Worm (Caenorhabditis elegans) whole organism, young adult: ENCODE results near the gene his-31.

Experiments used
- B0261.1 ChIP-seq: sonication (generic microtip); optimal IDR thresholded peaks from 2 replicates; lab custom pipeline; 2016; ENCODE audit warnings: mild to moderate bottlenecking, missing genetic modification characterization, moderate library complexity, missing compliant biosample characterization
- C17E4.6 ChIP-seq: fragments of 200-800 bp; sonication (Bioruptor generic); IDR thresholded peaks from 2 replicates; pipeline ENCODE4 v1.3.6; 2022; ENCODE audit warnings: missing genetic modification reagents, missing genetic modification characterization, missing compliant biosample characterization
- F22D6.2 ChIP-seq: sonication (generic microtip); optimal IDR thresholded peaks from 2 replicates; lab custom pipeline; 2016; ENCODE audit warnings: mild to moderate bottlenecking, missing genetic modification characterization, missing compliant biosample characterization
- F37B4.10 ChIP-seq: fragments of 200-800 bp; sonication (Bioruptor generic); IDR thresholded peaks from 2 replicates; pipeline ENCODE4 v1.3.6; 2022; ENCODE audit warnings: missing genetic modification characterization, missing compliant biosample characterization
- F39B2.1 ChIP-seq: fragments of 200-800 bp; sonication (Bioruptor generic); IDR thresholded peaks from 2 replicates; pipeline ENCODE4 v1.3.6; 2022; ENCODE audit warnings: missing genetic modification reagents, missing genetic modification characterization, missing compliant biosample characterization
- F49E8.2 ChIP-seq: sonication (generic microtip); optimal IDR thresholded peaks from 3 replicates; lab custom pipeline; 2017; ENCODE audit warnings: missing genetic modification characterization, mild to moderate bottlenecking, missing compliant biosample characterization, antibody characterized with exemption, moderate library complexity; ENCODE audit not compliant: insufficient read depth
- F52B5.7 ChIP-seq: sonication (generic microtip); optimal IDR thresholded peaks from 2 replicates; lab custom pipeline; 2016; ENCODE audit warnings: mild to moderate bottlenecking, missing genetic modification characterization, missing compliant biosample characterization
- K11D2.4 ChIP-seq: fragments of 200-800 bp; sonication (Bioruptor generic); IDR thresholded peaks from 2 replicates; pipeline ENCODE4 v1.3.6; 2022; ENCODE audit warnings: missing genetic modification reagents, missing genetic modification characterization, missing compliant biosample characterization
- T26A5.8 ChIP-seq: sonication (generic microtip); optimal IDR thresholded peaks from 2 replicates; lab custom pipeline; 2016; ENCODE audit warnings: missing genetic modification characterization, missing compliant biosample characterization
- Y67H2A.10 ChIP-seq: fragments of 200-800 bp; sonication (Bioruptor generic); conservative IDR thresholded peaks from 2 replicates; pipeline ENCODE4 v1.3.6; 2022; ENCODE audit warnings: missing genetic modification reagents, missing genetic modification characterization, missing compliant biosample characterization
- Y79H2A.3 ChIP-seq: fragments of 200-800 bp; sonication (Bioruptor generic); conservative IDR thresholded peaks from 2 replicates; pipeline ENCODE4 v1.3.6; 2022; ENCODE audit warnings: missing genetic modification reagents, missing genetic modification characterization, missing compliant biosample characterization
- ZK185.1 ChIP-seq: sonication (generic microtip); optimal IDR thresholded peaks from 2 replicates; lab custom pipeline; 2016; ENCODE audit warnings: mild to moderate bottlenecking, missing genetic modification characterization, missing compliant biosample characterization; ENCODE audit not compliant: poor library complexity, severe bottlenecking
- aptf-2 ChIP-seq: fragments of 200-800 bp; sonication (Bioruptor generic); conservative IDR thresholded peaks from 2 replicates; pipeline ENCODE4 v1.3.6; 2022; ENCODE audit warnings: missing genetic modification reagents, missing genetic modification characterization, missing compliant biosample characterization
- atf-7 ChIP-seq: sonication (generic microtip); optimal IDR thresholded peaks from 2 replicates; lab custom pipeline; 2017; ENCODE audit warnings: mild to moderate bottlenecking, missing genetic modification characterization, missing compliant biosample characterization
- athp-1 ChIP-seq: sonication (generic microtip); optimal IDR thresholded peaks from 2 replicates; lab custom pipeline; 2017; ENCODE audit warnings: mild to moderate bottlenecking, missing genetic modification characterization, missing compliant biosample characterization
- attf-5 ChIP-seq: fragments of 200-800 bp; sonication (Bioruptor generic); optimal IDR thresholded peaks from 2 replicates; lab custom pipeline; 2018; ENCODE audit warnings: mild to moderate bottlenecking, missing genetic modification characterization, missing compliant biosample characterization
- ccch-3 ChIP-seq: fragments of 200-800 bp; sonication (Bioruptor generic); optimal IDR thresholded peaks from 2 replicates; lab custom pipeline; 2018; ENCODE audit warnings: mild to moderate bottlenecking, missing genetic modification characterization, missing compliant biosample characterization
- ceh-100 ChIP-seq: fragments of 200-800 bp; sonication (Bioruptor generic); IDR thresholded peaks from 2 replicates; pipeline ENCODE4 v1.3.6; 2022; ENCODE audit warnings: missing genetic modification reagents, missing genetic modification characterization, missing compliant biosample characterization
- ceh-58 ChIP-seq: fragments of 200-800 bp; sonication (Bioruptor generic); IDR thresholded peaks from 2 replicates; pipeline ENCODE4 v1.3.6; 2022; ENCODE audit warnings: missing genetic modification characterization, missing compliant biosample characterization
- ceh-91 ChIP-seq: fragments of 200-800 bp; sonication (Bioruptor generic); IDR thresholded peaks from 2 replicates; pipeline ENCODE4 v1.3.6; 2022; ENCODE audit warnings: missing genetic modification reagents, missing genetic modification characterization, missing compliant biosample characterization
- dpff-1 ChIP-seq: sonication (generic microtip); optimal IDR thresholded peaks from 2 replicates; lab custom pipeline; 2017; ENCODE audit warnings: mild to moderate bottlenecking, missing genetic modification characterization, missing compliant biosample characterization
- egl-44 ChIP-seq: fragments of 200-800 bp; sonication (Bioruptor generic); IDR thresholded peaks from 2 replicates; pipeline ENCODE4 v1.3.6; 2022; ENCODE audit warnings: missing genetic modification reagents, missing genetic modification characterization, missing compliant biosample characterization
- egrh-3 ChIP-seq: fragments of 200-800 bp; sonication (Bioruptor generic); IDR thresholded peaks from 2 replicates; pipeline ENCODE4 v1.3.6; 2022; ENCODE audit warnings: missing genetic modification reagents, missing genetic modification characterization, missing compliant biosample characterization
- him-1 ChIP-seq: sonication (generic microtip); optimal IDR thresholded peaks from 2 replicates; lab custom pipeline; 2016; ENCODE audit warnings: missing genotype, missing genetic modification reagents, missing genetic modification characterization, missing compliant biosample characterization
- hmg-20 ChIP-seq: fragments of 200-800 bp; sonication (Bioruptor generic); IDR thresholded peaks from 2 replicates; pipeline ENCODE4 v1.3.6; 2022; ENCODE audit warnings: missing genetic modification reagents, missing genetic modification characterization, missing compliant biosample characterization
- let-607 ChIP-seq, 2 experiments: fragments of 200-800 bp in 1 of 2; sonication (Bioruptor generic) in 1 of 2; sonication (generic microtip) in 1 of 2; optimal IDR thresholded peaks; 2 replicates each; lab custom pipeline; 2016 to 2018; ENCODE audit warnings: mild to moderate bottlenecking in 2 of 2, missing compliant biosample characterization in 2 of 2, missing genetic modification characterization in 2 of 2, moderate library complexity in 2 of 2, missing genotype in 1 of 2
- lin-35 ChIP-seq, 3 experiments: fragments of 150-350 bp in 2 of 3; sonication (generic microtip) in 1 of 3; optimal IDR thresholded peaks; 2 replicates each; lab custom pipeline; 2014 to 2018; ENCODE audit warnings: missing biosample characterization in 3 of 3, missing genetic modification characterization in 3 of 3, missing genetic modification reagents in 3 of 3
- lir-1 ChIP-seq: fragments of 200-800 bp; sonication (Bioruptor generic); conservative IDR thresholded peaks from 2 replicates; pipeline ENCODE4 v1.3.6; 2022; ENCODE audit warnings: missing genetic modification reagents, missing genetic modification characterization, missing compliant biosample characterization
- lsy-27 ChIP-seq: sonication (generic microtip); optimal IDR thresholded peaks from 2 replicates; lab custom pipeline; 2017; ENCODE audit warnings: missing genetic modification characterization, mild to moderate bottlenecking, missing compliant biosample characterization, antibody characterized with exemption, missing genotype, borderline replicate concordance; ENCODE audit not compliant: insufficient read depth
- madf-10 ChIP-seq: sonication (generic microtip); optimal IDR thresholded peaks from 2 replicates; lab custom pipeline; 2016; ENCODE audit warnings: mild to moderate bottlenecking, missing genetic modification characterization, missing compliant biosample characterization
- nfyb-1 ChIP-seq: fragments of 200-800 bp; sonication (Bioruptor generic); IDR thresholded peaks from 2 replicates; pipeline ENCODE4 v1.3.6; 2022; ENCODE audit warnings: missing genetic modification reagents, missing genetic modification characterization, missing compliant biosample characterization
- nhr-120 ChIP-seq: fragments of 200-800 bp; sonication (Bioruptor generic); IDR thresholded peaks from 2 replicates; pipeline ENCODE4 v1.3.6; 2022; ENCODE audit warnings: missing genetic modification characterization, missing compliant biosample characterization
- nhr-80 ChIP-seq: sonication (generic microtip); optimal IDR thresholded peaks from 2 replicates; lab custom pipeline; 2016; ENCODE audit warnings: missing genetic modification characterization, missing compliant biosample characterization
- pbrm-1 ChIP-seq: fragments of 200-800 bp; sonication (Bioruptor generic); IDR thresholded peaks from 2 replicates; pipeline ENCODE4 v1.3.6; 2022; ENCODE audit warnings: missing genetic modification reagents, missing genetic modification characterization, missing compliant biosample characterization
- pha-4 ChIP-seq: fragments of 150-350 bp; sonication (generic microtip); optimal IDR thresholded peaks from 2 replicates; lab custom pipeline; 2014; ENCODE audit warnings: missing biosample characterization, missing genetic modification reagents, missing genetic modification characterization
- rec-8 ChIP-seq, 2 experiments: sonication (generic microtip); optimal IDR thresholded peaks; 2 replicates each; lab custom pipeline; 2016; ENCODE audit warnings: mild to moderate bottlenecking in 2 of 2, missing genetic modification characterization in 2 of 2, missing genetic modification reagents in 2 of 2, missing genotype in 2 of 2, missing biosample characterization in 1 of 2, missing compliant biosample characterization in 1 of 2, moderate library complexity in 1 of 2
- snpc-1.1 ChIP-seq: sonication (generic microtip); optimal IDR thresholded peaks from 2 replicates; lab custom pipeline; 2017; ENCODE audit warnings: missing genetic modification characterization, mild to moderate bottlenecking, missing compliant biosample characterization, antibody characterized with exemption, moderate library complexity, missing genotype, missing genetic modification reagents; ENCODE audit not compliant: insufficient read depth
- snpc-1.3 ChIP-seq: sonication (generic microtip); optimal IDR thresholded peaks from 2 replicates; lab custom pipeline; 2017; ENCODE audit warnings: missing genetic modification characterization, mild to moderate bottlenecking, missing compliant biosample characterization, antibody characterized with exemption, moderate library complexity, missing genotype, missing genetic modification reagents; ENCODE audit not compliant: insufficient read depth
- somi-1 ChIP-seq: fragments of 200-800 bp; sonication (Bioruptor generic); optimal IDR thresholded peaks from 2 replicates; lab custom pipeline; 2018; ENCODE audit warnings: mild to moderate bottlenecking, missing genetic modification characterization, missing compliant biosample characterization
- tbp1 ChIP-seq: fragments of 200-800 bp; sonication (Bioruptor generic); optimal IDR thresholded peaks from 2 replicates; lab custom pipeline; 2018; ENCODE audit warnings: mild to moderate bottlenecking, missing genetic modification characterization, missing compliant biosample characterization
- unc-62 ChIP-seq: fragments of 150-350 bp; optimal IDR thresholded peaks from 2 replicates; lab custom pipeline; 2014; ENCODE audit warnings: missing biosample characterization, missing genetic modification reagents, missing genetic modification characterization
- zfh-2 ChIP-seq: fragments of 200-800 bp; sonication (Bioruptor generic); conservative IDR thresholded peaks from 2 replicates; pipeline ENCODE4 v1.3.6; 2022; ENCODE audit warnings: missing genetic modification reagents, missing genetic modification characterization, missing compliant biosample characterization
- ztf-22 ChIP-seq: fragments of 200-800 bp; sonication (Bioruptor generic); optimal IDR thresholded peaks from 2 replicates; lab custom pipeline; 2018; ENCODE audit warnings: mild to moderate bottlenecking, missing genetic modification characterization, moderate library complexity, missing compliant biosample characterization

his-31 gene

DNA sequence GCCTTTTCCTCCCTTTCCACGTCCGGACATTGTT, at the start of gene his-31:
TSS of gene his-31 (minus strand) at position 30 of the 34 bp plus-strand sequence.
- TF ChIP-seq nhr-120 (GFP tag; lab: Robert Waterston, UW), result no peak
- TF ChIP-seq ZK185.1 (tag; lab: Kevin White, UChicago), result no peak
- no peak for TF ChIP-seq rec-8 (tag; optimal IDR thresholded peaks at IDR 0.05; lab: Kevin White, UChicago)
- TF ChIP-seq egrh-3, result no peak
- no peak for TF ChIP-seq dpff-1 (tag; lab: Kevin White, UChicago)
- no peak for TF ChIP-seq madf-10 (tag; lab: Kevin White, UChicago)
- TF ChIP-seq ccch-3 (GFP tag; lab: Kevin White, UChicago), result no peak
- TF ChIP-seq T26A5.8, result no peak
- no peak for TF ChIP-seq zfh-2 (GFP tag; lab: Robert Waterston, UW)
- no peak for TF ChIP-seq attf-5 (GFP tag; lab: Kevin White, UChicago)
- no peak for TF ChIP-seq C17E4.6
- TF ChIP-seq B0261.1 (tag; lab: Kevin White, UChicago), result no peak
- no peak for TF ChIP-seq lin-35 (GFP tag; optimal IDR thresholded peaks at IDR 0.05; lab: Kevin White, UChicago)
- no peak for TF ChIP-seq snpc-1.1 (tag; lab: Kevin White, UChicago)
- no peak for TF ChIP-seq lsy-27 (tag; lab: Kevin White, UChicago)
- TF ChIP-seq F39B2.1 (GFP tag; lab: Robert Waterston, UW), result no peak
- no peak for TF ChIP-seq lir-1 (GFP tag; lab: Robert Waterston, UW)
- no peak for TF ChIP-seq nfyb-1 (GFP tag; lab: Robert Waterston, UW)

DNA sequence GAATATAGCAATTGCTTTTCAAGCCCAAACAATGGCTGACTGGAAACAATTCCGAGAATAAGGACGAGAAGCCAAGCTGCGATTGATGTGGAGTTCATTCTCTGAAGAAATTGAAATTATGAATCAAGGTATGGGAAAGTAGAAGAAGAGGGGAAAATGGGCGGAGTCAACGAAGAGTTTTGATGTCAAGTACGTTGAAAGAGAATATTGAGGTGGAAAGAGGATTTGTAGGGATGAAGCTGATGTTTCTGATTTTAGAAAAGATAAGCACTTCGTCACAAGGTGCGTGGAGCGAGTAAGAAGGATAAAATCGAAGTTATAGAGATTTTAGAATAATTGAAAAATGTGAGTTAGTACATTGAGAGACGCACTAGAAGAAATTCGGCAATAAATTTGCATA, 48.9 kb upstream of the his-31 start, which contains the start of gene D2096.9:
TSS of gene D2096.9 (minus strand) at position 101 of the 400 bp plus-strand sequence.
- TF ChIP-seq him-1 (no peak), ceh-91 (no peak), ztf-22 (GFP tag; lab: Kevin White, UChicago) (no peak), Y67H2A.10 (GFP tag; lab: Robert Waterston, UW) (no peak), attf-5 (GFP tag; lab: Kevin White, UChicago) (no peak), F49E8.2 (no peak), ceh-58 (GFP tag; lab: Robert Waterston, UW) (no peak), K11D2.4 (GFP tag; lab: Robert Waterston, UW) (no peak), snpc-1.3 (tag; lab: Kevin White, UChicago) (no peak), F52B5.7 (tag; lab: Kevin White, UChicago) (no peak), pha-4 (tag; lab: Kevin White, UChicago) (no peak), athp-1 (tag; lab: Kevin White, UChicago) (no peak), somi-1 (GFP tag; lab: Kevin White, UChicago) (no peak), F37B4.10 (GFP tag; lab: Robert Waterston, UW) (no peak), F22D6.2 (tag; lab: Kevin White, UChicago) (no peak), pbrm-1 (no peak), ceh-100 (GFP tag; lab: Robert Waterston, UW) (no peak), aptf-2 (no peak), atf-7 (tag; lab: Kevin White, UChicago) (no peak)

DNA sequence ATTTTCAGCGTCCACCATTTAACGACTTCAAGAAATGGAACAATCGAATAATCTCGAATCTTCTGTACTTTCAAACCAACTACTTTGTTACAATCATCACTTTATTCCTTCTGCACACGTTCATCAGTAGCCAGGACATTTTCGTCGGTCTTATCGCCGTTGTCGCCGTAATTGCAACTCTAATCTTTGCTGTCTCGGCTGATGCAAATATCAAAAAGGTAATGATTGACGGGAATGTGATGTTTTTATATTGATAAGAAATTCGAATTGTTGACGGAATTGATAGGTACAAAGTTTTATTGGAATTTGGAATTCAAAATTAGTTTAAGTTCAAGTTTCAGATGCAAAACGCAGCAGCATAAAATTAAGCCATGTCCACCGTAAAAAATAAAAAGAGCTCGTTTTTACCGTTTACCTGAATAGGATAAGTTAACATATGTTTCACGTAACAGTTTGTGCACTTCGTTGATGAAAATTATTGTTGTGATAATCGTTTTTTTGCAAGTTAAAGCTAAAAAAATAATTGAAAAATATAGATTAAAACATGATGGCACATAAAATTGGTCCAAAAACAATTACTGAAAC, 46.6 kb upstream of the his-31 start:
- TF ChIP-seq hmg-20 (GFP tag; lab: Robert Waterston, UW), result no peak
- peak; percentile 24 for TF ChIP-seq tbp1 (GFP tag; lab: Kevin White, UChicago)
- peak; percentile 93 for TF ChIP-seq nhr-80
- TF ChIP-seq Y79H2A.3 (GFP tag; lab: Robert Waterston, UW), result no peak
- TF ChIP-seq unc-62 (GFP tag; lab: Kevin White, UChicago), result peak; percentile 54
- no peak for TF ChIP-seq egl-44 (GFP tag; lab: Robert Waterston, UW)
- peak in 1 of 2 experiments; percentile 40 for TF ChIP-seq let-607 (tag; optimal IDR thresholded peaks at IDR 0.05; lab: Kevin White, UChicago)
